Fruit fly (Drosophila melanogaster): ENCODE data around the gene pkm.

pkm gene

dm6 chrX:11622649-11623425, 38.9 kb upstream of the pkm start (continued):
- TF ChIP-seq lilli (GFP tag; optimal IDR thresholded peaks at IDR 0.05), result peak; percentile 78
- no peak for TF ChIP-seq mld (GFP tag; IDR thresholded peaks at IDR 0.05; ENCODE audit: partially characterized antibody)
- TF ChIP-seq TFAM (GFP tag; optimal IDR thresholded peaks at IDR 0.05), result peak; percentile 16
- no peak for TF ChIP-seq Elba2 (GFP tag; optimal IDR thresholded peaks at IDR 0.05)
- no peak for TF ChIP-seq ato (GFP tag; IDR thresholded peaks at IDR 0.05; ENCODE audit: partially characterized antibody)
- TF ChIP-seq CG31224 (GFP tag; IDR thresholded peaks at IDR 0.05), result peak; percentile 66
- TF ChIP-seq tna (GFP tag; IDR thresholded peaks at IDR 0.05; ENCODE audit: partially characterized antibody), result no peak
- no peak for TF ChIP-seq C15 (GFP tag; IDR thresholded peaks at IDR 0.05)
- peak; percentile 50; the same call in 1 of the 2 replicates for TF ChIP-seq cas (GFP tag; IDR thresholded peaks at IDR 0.05)
- peak; percentile 74; the same call in 2 of the 3 replicates for TF ChIP-seq H15 (GFP tag; IDR thresholded peaks at IDR 0.05)
- peak; percentile 42 for TF ChIP-seq CG2116 (GFP tag; optimal IDR thresholded peaks at IDR 0.05)
- TF ChIP-seq Mrtf (GFP tag; IDR thresholded peaks at IDR 0.05), result peak; percentile 76; the same call in 2 of the 3 replicates
- TF ChIP-seq CG31365 (tag; optimal IDR thresholded peaks at IDR 0.05), result peak; percentile 42
- peak; percentile 34 for TF ChIP-seq Usf (GFP tag; optimal IDR thresholded peaks at IDR 0.05)
- no peak for TF ChIP-seq CG11723 (GFP tag; optimal IDR thresholded peaks at IDR 0.05)
- TF ChIP-seq Drgx (GFP tag; IDR thresholded peaks at IDR 0.05), result peak; percentile 93
- peak; percentile 58 for TF ChIP-seq Atf3 (GFP tag; optimal IDR thresholded peaks at IDR 0.05)
- no peak for TF ChIP-seq Hmx (GFP tag; optimal IDR thresholded peaks at IDR 0.05)
- TF ChIP-seq CG13287 (GFP tag; IDR thresholded peaks at IDR 0.05; ENCODE audit: partially characterized antibody), result no peak
- TF ChIP-seq B-H1 (GFP tag; IDR thresholded peaks at IDR 0.05), result peak; percentile 57; the same call in 2 of the 3 replicates
- TF ChIP-seq dmrt99B (tag; optimal IDR thresholded peaks at IDR 0.05), result peak; percentile 81
- peak; percentile 47 for TF ChIP-seq en (GFP tag; optimal IDR thresholded peaks at IDR 0.05)
- TF ChIP-seq CG15514 (GFP tag; optimal IDR thresholded peaks at IDR 0.05), result peak; percentile 50
- TF ChIP-seq luna (GFP tag; optimal IDR thresholded peaks at IDR 0.05), result no peak
- no peak for TF ChIP-seq Scr (GFP tag; IDR thresholded peaks at IDR 0.05; ENCODE audit: partially characterized antibody)
- TF ChIP-seq Mad (GFP tag; optimal IDR thresholded peaks at IDR 0.05), result peak; percentile 53
- peak; percentile 72 for TF ChIP-seq CG17359 (tag; optimal IDR thresholded peaks at IDR 0.05)
- TF ChIP-seq CG11085 (GFP tag; IDR thresholded peaks at IDR 0.05), result peak; percentile 59; the same call in 1 of the 2 replicates
- peak; percentile 69 for TF ChIP-seq gro (GFP tag; optimal IDR thresholded peaks at IDR 0.05)
- peak; percentile 65 for TF ChIP-seq ems (GFP tag; optimal IDR thresholded peaks at IDR 0.05)
- no peak for TF ChIP-seq CG17186 (GFP tag; optimal IDR thresholded peaks at IDR 0.05)
- TF ChIP-seq CG17612 (GFP tag; IDR thresholded peaks at IDR 0.05), result 0 out of 2 replicates have a peak, but pooled peaks have one; percentile 31
- TF ChIP-seq CG7928 (GFP tag; optimal IDR thresholded peaks at IDR 0.05), result no peak
- TF ChIP-seq Side (GFP tag; optimal IDR thresholded peaks at IDR 0.05), result no peak
- TF ChIP-seq slp2 (GFP tag; optimal IDR thresholded peaks at IDR 0.05), result peak; percentile 60
- TF ChIP-seq btn (GFP tag; optimal IDR thresholded peaks at IDR 0.05), result peak; percentile 44
- no peak for TF ChIP-seq GATAe (GFP tag; conservative IDR thresholded peaks at IDR 0.05)
- no peak for TF ChIP-seq Adf1 (GFP tag; IDR thresholded peaks at IDR 0.05)
- peak; percentile 48 for TF ChIP-seq CG33213 (GFP tag; optimal IDR thresholded peaks at IDR 0.05)
- TF ChIP-seq vvl (GFP tag; IDR thresholded peaks at IDR 0.05), result peak; percentile 82
- peak; percentile 53 for TF ChIP-seq Hr3 (GFP tag; optimal IDR thresholded peaks at IDR 0.05)
- no peak for TF ChIP-seq CG6254 (GFP tag; optimal IDR thresholded peaks at IDR 0.05)
- TF ChIP-seq CG6813 (GFP tag; optimal IDR thresholded peaks at IDR 0.05), result no peak
- peak; percentile 65 for TF ChIP-seq Dad (GFP tag; optimal IDR thresholded peaks at IDR 0.05)
- TF ChIP-seq run (tag; optimal IDR thresholded peaks at IDR 0.05), result peak; percentile 24
- TF ChIP-seq unc-4 (GFP tag; IDR thresholded peaks at IDR 0.05; ENCODE audit: partially characterized antibody), result no peak
- no peak for TF ChIP-seq sr (GFP tag; IDR thresholded peaks at IDR 0.05)
- no peak for TF ChIP-seq ash1 (GFP tag; optimal IDR thresholded peaks at IDR 0.05)
- TF ChIP-seq sc (optimal IDR thresholded peaks at IDR 0.05), result no peak
- TF ChIP-seq sc (GFP tag; optimal IDR thresholded peaks at IDR 0.05), result no peak
